Worm (Caenorhabditis elegans) whole organism, L2 larva: ENCODE data around the gene atg-18.
A peak's percentile ranks its signal among the peaks of the same experiment; 100 is the strongest.

ENCODE experiments used
- F13H6.1 ChIP-seq: sonication (generic microtip); optimal IDR thresholded peaks from 2 replicates; lab custom pipeline; 2016; ENCODE audit warnings: missing genetic modification characterization, missing compliant biosample characterization
- Y55F3AM.14 ChIP-seq: fragments of 200-800 bp; sonication (Bioruptor generic); optimal IDR thresholded peaks from 2 replicates; lab custom pipeline; 2018; ENCODE audit warnings: mild to moderate bottlenecking, missing genetic modification characterization, missing compliant biosample characterization
- ZK546.5 ChIP-seq: sonication (generic microtip); optimal IDR thresholded peaks from 2 replicates; lab custom pipeline; 2017; ENCODE audit warnings: missing biosample characterization, missing genetic modification characterization
- alr-1 ChIP-seq: fragments of 150-350 bp; optimal IDR thresholded peaks from 2 replicates; lab custom pipeline; 2014; ENCODE audit warnings: missing biosample characterization, missing genetic modification characterization
- ama-1 ChIP-seq: fragments of 150-350 bp; optimal IDR thresholded peaks from 2 replicates; lab custom pipeline; 2018; ENCODE audit warnings: inconsistent platforms
- blmp-1 ChIP-seq: sonication (generic microtip); optimal IDR thresholded peaks from 2 replicates; lab custom pipeline; 2017; ENCODE audit warnings: missing genetic modification characterization, mild to moderate bottlenecking, missing compliant biosample characterization, antibody characterized with exemption, moderate library complexity; ENCODE audit not compliant: insufficient read depth
- ceh-16 ChIP-seq: fragments of 150-350 bp; optimal IDR thresholded peaks from 2 replicates; lab custom pipeline; 2014; ENCODE audit warnings: missing biosample characterization, missing genetic modification characterization
- ceh-82 ChIP-seq: fragments of 150-350 bp; optimal IDR thresholded peaks from 2 replicates; lab custom pipeline; 2014; ENCODE audit warnings: missing biosample characterization, missing genetic modification characterization
- crh-2 ChIP-seq: sonication (generic microtip); optimal IDR thresholded peaks from 2 replicates; lab custom pipeline; 2017; ENCODE audit warnings: missing biosample characterization, missing genetic modification characterization
- dmd-4 ChIP-seq: sonication (generic microtip); optimal IDR thresholded peaks from 2 replicates; lab custom pipeline; 2017; ENCODE audit warnings: missing biosample characterization, missing genetic modification characterization
- egl-27 ChIP-seq: sonication (generic microtip); optimal IDR thresholded peaks from 3 replicates; lab custom pipeline; 2017; ENCODE audit warnings: missing biosample characterization, missing genetic modification reagents, missing genetic modification characterization
- elt-1 ChIP-seq: fragments of 150-350 bp; optimal IDR thresholded peaks from 2 replicates; lab custom pipeline; 2014; ENCODE audit warnings: missing biosample characterization, missing genetic modification characterization
- elt-3 ChIP-seq: sonication (generic microtip); optimal IDR thresholded peaks from 2 replicates; lab custom pipeline; 2017; ENCODE audit warnings: missing biosample characterization, missing genetic modification characterization
- fos-1 ChIP-seq: fragments of 150-350 bp; optimal IDR thresholded peaks from 2 replicates; lab custom pipeline; 2014; ENCODE audit warnings: missing biosample characterization, missing genetic modification characterization
- gmeb-1 ChIP-seq: fragments of 150-350 bp; optimal IDR thresholded peaks from 2 replicates; lab custom pipeline; 2014; ENCODE audit warnings: missing biosample characterization, missing genetic modification characterization
- lin-13 ChIP-seq: fragments of 150-350 bp; optimal IDR thresholded peaks from 2 replicates; lab custom pipeline; 2014; ENCODE audit warnings: missing biosample characterization, missing genetic modification reagents, missing genetic modification characterization
- lin-39 ChIP-seq: fragments of 150-350 bp; optimal IDR thresholded peaks from 2 replicates; lab custom pipeline; 2014; ENCODE audit warnings: missing biosample characterization, missing genetic modification reagents, missing genetic modification characterization
- lsy-2 ChIP-seq, 2 experiments: fragments of 150-350 bp in 1 of 2; sonication (generic microtip) in 1 of 2; optimal IDR thresholded peaks; 2 replicates each; lab custom pipeline; 2014 to 2017; ENCODE audit warnings: missing biosample characterization in 2 of 2, missing genetic modification characterization in 2 of 2
- mdl-1 ChIP-seq, 2 experiments: fragments of 150-350 bp in 1 of 2; sonication (generic microtip) in 1 of 2; optimal IDR thresholded peaks; 2 replicates each; lab custom pipeline; 2017; ENCODE audit warnings: missing biosample characterization in 2 of 2, missing genetic modification characterization in 2 of 2
- nhr-10 ChIP-seq: sonication (generic microtip); optimal IDR thresholded peaks from 2 replicates; lab custom pipeline; 2017; ENCODE audit warnings: missing biosample characterization, missing genetic modification characterization
- nhr-12 ChIP-seq: fragments of 150-350 bp; optimal IDR thresholded peaks from 2 replicates; lab custom pipeline; 2014; ENCODE audit warnings: missing biosample characterization, missing genetic modification characterization
- nhr-129 ChIP-seq: fragments of 150-350 bp; optimal IDR thresholded peaks from 2 replicates; lab custom pipeline; 2014; ENCODE audit warnings: missing biosample characterization, missing genetic modification characterization
- nhr-21 ChIP-seq: fragments of 150-350 bp; optimal IDR thresholded peaks from 2 replicates; lab custom pipeline; 2014; ENCODE audit warnings: missing biosample characterization, missing genetic modification characterization
- nhr-23 ChIP-seq: fragments of 150-350 bp; optimal IDR thresholded peaks from 2 replicates; lab custom pipeline; 2014; ENCODE audit warnings: missing biosample characterization, missing genetic modification reagents, missing genetic modification characterization
- nhr-25 ChIP-seq: fragments of 150-350 bp; sonication (generic microtip); optimal IDR thresholded peaks from 3 replicates; lab custom pipeline; 2014; ENCODE audit warnings: missing biosample characterization, missing genetic modification characterization
- peb-1 ChIP-seq: fragments of 150-350 bp; optimal IDR thresholded peaks from 2 replicates; lab custom pipeline; 2014; ENCODE audit warnings: missing biosample characterization, missing genetic modification characterization
- sem-4 ChIP-seq: fragments of 150-350 bp; optimal IDR thresholded peaks from 2 replicates; lab custom pipeline; 2014; ENCODE audit warnings: missing biosample characterization, missing genetic modification reagents, missing genetic modification characterization
- skn-1 ChIP-seq: sonication (generic microtip); optimal IDR thresholded peaks from 2 replicates; lab custom pipeline; 2017; ENCODE audit warnings: missing biosample characterization, missing genetic modification characterization
- sma-3 ChIP-seq: sonication (generic microtip); optimal IDR thresholded peaks from 2 replicates; lab custom pipeline; 2016; ENCODE audit warnings: missing genetic modification reagents, missing genetic modification characterization, missing compliant biosample characterization
- sma-9 ChIP-seq, 2 experiments: fragments of 150-350 bp in 1 of 2; sonication (generic microtip) in 1 of 2; optimal IDR thresholded peaks; 2 replicates each; lab custom pipeline; 2014 to 2016; ENCODE audit warnings: missing genetic modification characterization in 2 of 2, mild to moderate bottlenecking in 1 of 2, missing biosample characterization in 1 of 2, missing compliant biosample characterization in 1 of 2, missing genetic modification reagents in 1 of 2, moderate library complexity in 1 of 2
- unc-39 ChIP-seq: fragments of 150-350 bp; optimal IDR thresholded peaks from 2 replicates; lab custom pipeline; 2014; ENCODE audit warnings: missing biosample characterization, missing genetic modification characterization
- unc-55 ChIP-seq: fragments of 150-350 bp; sonication (generic microtip); optimal IDR thresholded peaks from 3 replicates; lab custom pipeline; 2014; ENCODE audit warnings: missing biosample characterization, missing genetic modification reagents, missing genetic modification characterization
- zag-1 ChIP-seq: fragments of 150-350 bp; optimal IDR thresholded peaks from 2 replicates; lab custom pipeline; 2014; ENCODE audit warnings: missing biosample characterization, missing genetic modification characterization
- ztf-1 ChIP-seq: fragments of 200-800 bp; sonication (Bioruptor generic); conservative IDR thresholded peaks from 2 replicates; pipeline ENCODE4 v1.3.6; 2022; ENCODE audit warnings: missing genetic modification characterization, missing compliant biosample characterization
- ztf-11 ChIP-seq: sonication (generic microtip); optimal IDR thresholded peaks from 2 replicates; lab custom pipeline; 2017; ENCODE audit warnings: missing biosample characterization, missing genetic modification characterization
- ztf-4 ChIP-seq: fragments of 150-350 bp; optimal IDR thresholded peaks from 2 replicates; lab custom pipeline; 2014; ENCODE audit warnings: missing biosample characterization, missing genetic modification characterization

atg-18 gene

ce11 chrV:8662056-8663006 lies 31.2 kb upstream of the atg-18 start:
- TF ChIP-seq blmp-1 (peak; percentile 91), sma-9 (GFP tag; optimal IDR thresholded peaks at IDR 0.05; lab: Kevin White, UChicago) (peak; percentile 81), sma-9 (tag; optimal IDR thresholded peaks at IDR 0.05; lab: Kevin White, UChicago) (no peak), sma-3 (GFP tag; lab: Kevin White, UChicago) (peak; percentile 82), ztf-1 (GFP tag; lab: Robert Waterston, UW) (no peak), F13H6.1 (tag; lab: Kevin White, UChicago) (peak; percentile 54), nhr-25 (tag; lab: Kevin White, UChicago) (peak; percentile 93), unc-39 (tag; lab: Kevin White, UChicago) (no peak), nhr-129 (tag; lab: Kevin White, UChicago) (peak; percentile 35), egl-27 (peak; percentile 65), lsy-2 (tag; optimal IDR thresholded peaks at IDR 0.05; lab: Kevin White, UChicago) (peak in 1 of 2 experiments; percentile 21), lin-39 (tag; lab: Kevin White, UChicago) (no peak), Y55F3AM.14 (peak; percentile 66), elt-1 (tag; lab: Kevin White, UChicago) (no peak), ZK546.5 (no peak), peb-1 (tag; lab: Kevin White, UChicago) (no peak), elt-3 (tag; lab: Kevin White, UChicago) (no peak), ceh-16 (tag; lab: Kevin White, UChicago) (peak; percentile 43), sem-4 (peak; percentile 76), mdl-1 (tag; optimal IDR thresholded peaks at IDR 0.05; lab: Kevin White, UChicago) (peak in 1 of 2 experiments; percentile 20), nhr-10 (no peak), nhr-21 (peak; percentile 56)

ce11 chrV:8661241-8661954 lies 30.3 kb upstream of the atg-18 start:
- TF ChIP-seq gmeb-1 (tag; lab: Kevin White, UChicago) (no peak), blmp-1 (peak; percentile 45), fos-1 (tag; lab: Kevin White, UChicago) (peak; percentile 53), ztf-4 (tag; lab: Kevin White, UChicago) (no peak), crh-2 (peak; percentile 18), F13H6.1 (tag; lab: Kevin White, UChicago) (peak; percentile 11), egl-27 (no peak), sma-9 (GFP tag; optimal IDR thresholded peaks at IDR 0.05; lab: Kevin White, UChicago) (peak; percentile 43), sma-9 (tag; optimal IDR thresholded peaks at IDR 0.05; lab: Kevin White, UChicago) (no peak), nhr-23 (tag; lab: Kevin White, UChicago) (peak; percentile 68), ceh-16 (tag; lab: Kevin White, UChicago) (peak; percentile 82), nhr-25 (tag; lab: Kevin White, UChicago) (peak; percentile 72), ztf-11 (tag; lab: Kevin White, UChicago) (no peak), nhr-21 (peak; percentile 79)
- TF ChIP-seq, all 48 proteins: peak for 9

ce11 chrV:8660475-8660874 lies 29.3 kb upstream of the atg-18 start:
- TF ChIP-seq unc-39 (tag; lab: Kevin White, UChicago) (no peak), nhr-129 (tag; lab: Kevin White, UChicago) (no peak), F13H6.1 (tag; lab: Kevin White, UChicago) (no peak), zag-1 (tag; lab: Kevin White, UChicago) (no peak), egl-27 (no peak), ceh-82 (tag; lab: Kevin White, UChicago) (no peak), nhr-23 (tag; lab: Kevin White, UChicago) (no peak), lsy-2 (tag; optimal IDR thresholded peaks at IDR 0.05; lab: Kevin White, UChicago) (no peak), unc-55 (GFP tag; lab: Kevin White, UChicago) (no peak), nhr-25 (tag; lab: Kevin White, UChicago) (peak; percentile 27), ztf-4 (tag; lab: Kevin White, UChicago) (no peak), Y55F3AM.14 (no peak), ceh-16 (tag; lab: Kevin White, UChicago) (peak; percentile 94), elt-3 (tag; lab: Kevin White, UChicago) (no peak), sma-9 (GFP tag; optimal IDR thresholded peaks at IDR 0.05; lab: Kevin White, UChicago) (peak; percentile 68), sma-9 (tag; optimal IDR thresholded peaks at IDR 0.05; lab: Kevin White, UChicago) (no peak), ztf-1 (GFP tag; lab: Robert Waterston, UW) (no peak), lin-13 (GFP tag; lab: Kevin White, UChicago) (no peak), alr-1 (no peak), dmd-4 (tag; lab: Kevin White, UChicago) (no peak), nhr-12 (no peak), skn-1 (tag; lab: Kevin White, UChicago) (no peak), elt-1 (tag; lab: Kevin White, UChicago) (peak; percentile 75), ama-1 (lab: Kevin White, UChicago) (no peak), nhr-21 (peak; percentile 38)
